Worm (Caenorhabditis elegans) whole organism, L3 larva: ENCODE results near the gene C09B8.4.

Experiments
- nhr-28 ChIP-seq: fragments of 150-350 bp; optimal IDR thresholded peaks from 2 replicates; lab custom pipeline; 2014; ENCODE audit warnings: missing biosample characterization, missing genetic modification characterization
- snpc-4 ChIP-seq: fragments of 150-350 bp; optimal IDR thresholded peaks from 2 replicates; lab custom pipeline; 2014; ENCODE audit warnings: missing biosample characterization, missing genetic modification characterization

DNA sequence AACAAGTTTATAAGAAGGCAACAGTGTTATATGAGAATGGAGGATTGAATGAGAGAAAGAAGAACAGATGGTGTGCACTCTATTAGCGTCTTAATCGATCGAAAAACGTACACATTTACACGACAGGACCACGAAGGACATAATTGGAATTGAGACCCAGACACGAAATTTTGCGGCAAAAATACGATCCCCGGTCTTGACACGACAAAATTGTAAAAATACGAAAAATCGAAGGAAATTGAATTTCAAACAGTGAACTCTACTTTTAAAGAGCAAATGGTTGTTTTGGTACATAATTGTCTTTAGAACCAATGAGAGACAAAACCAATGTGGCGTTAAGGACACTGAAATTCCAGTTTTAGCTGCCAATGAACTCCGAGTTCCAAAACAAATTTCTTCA lies 2.7 kb upstream of the C09B8.4 start, which contains the start of gene lelo-3:
- TF ChIP-seq snpc-4 (tag; lab: Kevin White, UChicago) (no peak), nhr-28 (no peak)
